Fruit fly (Drosophila melanogaster) whole organism, pupa: ENCODE data around the gene Slmap.

Source experiments
- CG12605 ChIP-seq: fragments of 200-800 bp; sonication (Bioruptor generic); IDR thresholded peaks from 2 replicates; pipeline ENCODE4 v1.3.6; 2022; ENCODE audit warnings: missing biosample characterization, missing genetic modification characterization
- CG14655 ChIP-seq: fragments of 200-800 bp; sonication (Bioruptor generic); optimal IDR thresholded peaks from 3 replicates; lab custom pipeline; 2017; ENCODE audit warnings: mild to moderate bottlenecking, missing biosample characterization, missing genetic modification reagents, missing genetic modification characterization
- CG15710 ChIP-seq: fragments of 200-800 bp; sonication (Bioruptor generic); optimal IDR thresholded peaks from 2 replicates; lab custom pipeline; 2018; ENCODE audit warnings: missing biosample characterization, mild to moderate bottlenecking, missing genetic modification characterization, moderate library complexity
- CG17806 ChIP-seq: fragments of 200-800 bp; sonication (Bioruptor generic); optimal IDR thresholded peaks from 2 replicates; lab custom pipeline; 2018; ENCODE audit warnings: missing biosample characterization, mild to moderate bottlenecking, missing genetic modification characterization, moderate library complexity
- CG9948 ChIP-seq: fragments of 200-800 bp; sonication (Bioruptor generic); optimal IDR thresholded peaks from 2 replicates; lab custom pipeline; 2018; ENCODE audit warnings: missing biosample characterization, mild to moderate bottlenecking, missing genetic modification characterization, moderate library complexity
- D1 ChIP-seq: fragments of 200-800 bp; sonication (Bioruptor generic); optimal IDR thresholded peaks from 2 replicates; lab custom pipeline; 2018; ENCODE audit warnings: missing biosample characterization, mild to moderate bottlenecking, missing genetic modification characterization, moderate library complexity
- EcR ChIP-seq: fragments of 200-800 bp; sonication (Bioruptor generic); optimal IDR thresholded peaks from 3 replicates; lab custom pipeline; 2019; ENCODE audit warnings: missing biosample characterization, missing genetic modification characterization, mild to moderate bottlenecking, moderate library complexity, missing genetic modification reagents
- Pif1B ChIP-seq: fragments of 200-800 bp; sonication (Bioruptor generic); optimal IDR thresholded peaks from 3 replicates; lab custom pipeline; 2016; ENCODE audit warnings: missing biosample characterization, missing genetic modification characterization
- fd96Ca ChIP-seq: fragments of 200-800 bp; sonication (Bioruptor generic); IDR thresholded peaks from 3 replicates; pipeline ENCODE4 v1.3.6; 2022; ENCODE audit warnings: missing biosample characterization, missing genetic modification characterization
- gl ChIP-seq: fragments of 200-800 bp; sonication (Bioruptor generic); optimal IDR thresholded peaks from 2 replicates; lab custom pipeline; 2018; ENCODE audit warnings: missing biosample characterization, mild to moderate bottlenecking, missing genetic modification characterization

DNA sequence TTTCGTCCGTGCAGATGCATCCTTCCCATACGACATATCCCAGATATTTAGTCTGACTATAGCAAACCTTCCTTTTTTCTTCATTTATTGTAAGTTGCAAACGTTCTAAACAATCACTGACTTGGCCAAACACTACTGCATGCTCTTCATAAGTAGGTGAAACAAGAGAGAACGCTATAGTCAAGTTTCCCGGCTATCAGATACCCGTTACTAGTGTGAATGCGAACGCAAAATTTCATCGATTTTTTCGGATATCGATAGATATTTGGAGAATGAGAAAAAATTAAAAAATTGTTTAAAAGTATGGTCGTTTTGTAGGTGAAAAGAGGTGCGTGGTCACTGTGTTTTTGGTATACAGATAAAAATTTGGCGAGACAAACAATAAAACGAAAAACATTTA is 9.3 kb upstream of the Slmap start:
- no peak for TF ChIP-seq CG17806 (tag; lab: Kevin White, UChicago)
- no peak for TF ChIP-seq CG9948 (tag; lab: Kevin White, UChicago)
- TF ChIP-seq CG14655 (GFP tag; lab: Kevin White, UChicago), result no peak
- TF ChIP-seq fd96Ca, result no peak
- no peak for TF ChIP-seq Pif1B (GFP tag; lab: Kevin White, UChicago)
- no peak for TF ChIP-seq CG12605 (GFP tag; lab: Robert Waterston, UW)
- TF ChIP-seq EcR (GFP tag; lab: Kevin White, UChicago), result no peak
- TF ChIP-seq gl (tag; lab: Kevin White, UChicago), result no peak
- no peak for TF ChIP-seq D1
- no peak for TF ChIP-seq CG15710
